Worm (Caenorhabditis elegans) whole organism, young adult: Measurements from ENCODE around the gene F56A8.8.

Experiments
- F37B4.10 ChIP-seq: fragments of 200-800 bp; sonication (Bioruptor generic); IDR thresholded peaks from 2 replicates; pipeline ENCODE4 v1.3.6; 2022; ENCODE audit warnings: missing genetic modification characterization, missing compliant biosample characterization
- Y53G8AR.9 ChIP-seq: fragments of 200-800 bp; sonication (Bioruptor generic); conservative IDR thresholded peaks from 2 replicates; pipeline ENCODE4 v1.3.6; 2022; ENCODE audit warnings: missing genetic modification reagents, missing genetic modification characterization, missing compliant biosample characterization
- attf-6 ChIP-seq: fragments of 200-800 bp; sonication (Bioruptor generic); IDR thresholded peaks from 2 replicates; pipeline ENCODE4 v1.3.6; 2022; ENCODE audit warnings: missing genetic modification reagents, missing genetic modification characterization, missing compliant biosample characterization
- cebp-2 ChIP-seq: fragments of 200-800 bp; sonication (Bioruptor generic); IDR thresholded peaks from 2 replicates; pipeline ENCODE4 v1.3.6; 2022; ENCODE audit warnings: missing genetic modification characterization, missing compliant biosample characterization
- ceh-27 ChIP-seq: fragments of 200-800 bp; sonication (Bioruptor generic); optimal IDR thresholded peaks from 2 replicates; lab custom pipeline; 2018; ENCODE audit warnings: mild to moderate bottlenecking, missing genetic modification characterization, moderate library complexity, missing compliant biosample characterization
- lsy-27 ChIP-seq: sonication (generic microtip); optimal IDR thresholded peaks from 2 replicates; lab custom pipeline; 2017; ENCODE audit warnings: missing genetic modification characterization, mild to moderate bottlenecking, missing compliant biosample characterization, antibody characterized with exemption, missing genotype, borderline replicate concordance; ENCODE audit not compliant: insufficient read depth
- nhr-179 ChIP-seq: sonication (generic microtip); optimal IDR thresholded peaks from 2 replicates; lab custom pipeline; 2016; ENCODE audit warnings: mild to moderate bottlenecking, missing genetic modification characterization, missing compliant biosample characterization
- unc-62 ChIP-seq: fragments of 150-350 bp; optimal IDR thresholded peaks from 2 replicates; lab custom pipeline; 2014; ENCODE audit warnings: missing biosample characterization, missing genetic modification reagents, missing genetic modification characterization
- ztf-22 ChIP-seq: fragments of 200-800 bp; sonication (Bioruptor generic); optimal IDR thresholded peaks from 2 replicates; lab custom pipeline; 2018; ENCODE audit warnings: mild to moderate bottlenecking, missing genetic modification characterization, moderate library complexity, missing compliant biosample characterization

DNA sequence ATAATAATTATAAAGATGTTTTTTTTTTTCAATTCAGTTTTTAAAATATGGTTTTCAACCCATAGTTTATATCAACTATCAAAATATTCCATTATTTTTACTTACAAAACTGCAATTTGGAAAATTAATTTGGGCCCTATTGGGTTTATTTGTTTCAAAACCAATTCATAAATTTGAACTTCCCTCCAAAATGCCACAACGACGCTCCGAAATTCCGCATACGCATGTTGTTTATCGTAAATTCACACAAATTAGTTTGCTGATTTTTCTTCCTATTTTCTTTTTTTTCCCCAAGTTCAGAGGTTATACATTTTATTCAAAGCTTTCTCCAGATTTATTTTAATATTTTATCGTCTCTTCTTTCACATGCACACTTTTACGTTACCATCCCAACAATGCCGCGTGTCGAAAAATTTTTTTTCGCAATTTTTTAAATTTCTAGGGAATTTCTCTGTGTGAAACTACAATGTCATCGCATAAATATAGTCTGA, 29.0 kb upstream of the F56A8.8 start, which contains the start of gene F56A8.3:
- TF ChIP-seq attf-6 (GFP tag; lab: Robert Waterston, UW) (no peak), ztf-22 (GFP tag; lab: Kevin White, UChicago) (no peak), nhr-179 (tag; lab: Kevin White, UChicago) (no peak), cebp-2 (GFP tag; lab: Robert Waterston, UW) (no peak), F37B4.10 (GFP tag; lab: Robert Waterston, UW) (no peak), ceh-27 (GFP tag; lab: Kevin White, UChicago) (no peak), Y53G8AR.9 (no peak), unc-62 (GFP tag; lab: Kevin White, UChicago) (no peak), lsy-27 (tag; lab: Kevin White, UChicago) (no peak)
